Fruit fly (Drosophila melanogaster): Measurements from ENCODE around the gene tld.

Gene tld

dm6 chr3R:24787042-24787565 lies 37.6 kb downstream of the tld start, which contains the start of gene CG5805 (continued):
- TF ChIP-seq CG6175 (GFP tag; IDR thresholded peaks at IDR 0.05) (peak; percentile 46; the same call in 1 of the 3 replicates), CG8924 (tag; optimal IDR thresholded peaks at IDR 0.05) (peak; percentile 47), CG11085 (GFP tag; IDR thresholded peaks at IDR 0.05) (peak; percentile 83), CG12219 (GFP tag; optimal IDR thresholded peaks at IDR 0.05) (peak; percentile 79), E2f1 (GFP tag; IDR thresholded peaks at IDR 0.05) (peak; percentile 62), Ravus (GFP tag; IDR thresholded peaks at IDR 0.05) (no peak; the same call in 1 of the 2 replicates), ab (GFP tag; optimal IDR thresholded peaks at IDR 0.05) (no peak), luna (GFP tag; optimal IDR thresholded peaks at IDR 0.05) (peak; percentile 67), shn (GFP tag; optimal IDR thresholded peaks at IDR 0.05) (peak; percentile 56), CG10543 (GFP tag; optimal IDR thresholded peaks at IDR 0.05) (peak; percentile 86), CG14050 (GFP tag; IDR thresholded peaks at IDR 0.05) (peak; percentile 80), al (GFP tag; IDR thresholded peaks at IDR 0.05) (peak; percentile 84), CG17186 (GFP tag; optimal IDR thresholded peaks at IDR 0.05) (peak; percentile 85), Scr (GFP tag; IDR thresholded peaks at IDR 0.05; ENCODE audit: partially characterized antibody) (peak; percentile 21; the same call in 1 of the 2 replicates), sob (GFP tag; IDR thresholded peaks at IDR 0.05) (peak; percentile 89), CG16863 (GFP tag; optimal IDR thresholded peaks at IDR 0.05) (peak; percentile 58), CG2712 (tag; optimal IDR thresholded peaks at IDR 0.05) (peak; percentile 70), CG12769 (tag; optimal IDR thresholded peaks at IDR 0.05) (peak; percentile 96), tna (GFP tag; IDR thresholded peaks at IDR 0.05; ENCODE audit: partially characterized antibody) (peak; percentile 9; the same call in 1 of the 2 replicates), tin (GFP tag; optimal IDR thresholded peaks at IDR 0.05) (peak; percentile 63), Lpt (GFP tag; optimal IDR thresholded peaks at IDR 0.05) (no peak), otp (GFP tag; IDR thresholded peaks at IDR 0.05) (peak; percentile 80), fru (optimal IDR thresholded peaks at IDR 0.05) (no peak), CG18262 (tag; optimal IDR thresholded peaks at IDR 0.05) (peak; percentile 65), Eip74EF (GFP tag; optimal IDR thresholded peaks at IDR 0.05) (peak in 1 of 2 experiments; percentile 36), vnd (GFP tag; IDR thresholded peaks at IDR 0.05; ENCODE audit: partially characterized antibody) (no peak), Hsf (GFP tag; optimal IDR thresholded peaks at IDR 0.05) (peak; percentile 88), CG9932 (GFP tag; IDR thresholded peaks at IDR 0.05) (peak; percentile 66), fd96Cb (tag; optimal IDR thresholded peaks at IDR 0.05) (peak; percentile 62), fd102C (GFP tag; optimal IDR thresholded peaks at IDR 0.05) (peak; percentile 49), schlank (tag; optimal IDR thresholded peaks at IDR 0.05) (peak; percentile 62), CG34224 (GFP tag; IDR thresholded peaks at IDR 0.05; ENCODE audit: partially characterized antibody) (peak; percentile 25; the same call in 1 of the 3 replicates), dimm (GFP tag; IDR thresholded peaks at IDR 0.05) (peak; percentile 59), rib (GFP tag; IDR thresholded peaks at IDR 0.05) (0 out of 2 replicates have a peak, but pooled peaks have one; percentile 39), CG10267 (tag; optimal IDR thresholded peaks at IDR 0.05) (peak; percentile 67), Drgx (GFP tag; IDR thresholded peaks at IDR 0.05) (peak; percentile 11; the same call in 1 of the 2 replicates), CG2678 (tag; optimal IDR thresholded peaks at IDR 0.05) (peak; percentile 70), CG5245 (GFP tag; optimal IDR thresholded peaks at IDR 0.05) (peak; percentile 60), TFAM (GFP tag; optimal IDR thresholded peaks at IDR 0.05) (peak; percentile 47), Sry-β (GFP tag; optimal IDR thresholded peaks at IDR 0.05) (peak; percentile 17), bigmax (GFP tag; optimal IDR thresholded peaks at IDR 0.05) (peak; percentile 65), CG8944 (GFP tag; optimal IDR thresholded peaks at IDR 0.05) (peak; percentile 43), CG33557 (GFP tag; optimal IDR thresholded peaks at IDR 0.05) (peak; percentile 78), trem (tag; optimal IDR thresholded peaks at IDR 0.05) (peak; percentile 71), CG11723 (GFP tag; optimal IDR thresholded peaks at IDR 0.05) (peak; percentile 75), so (GFP tag; IDR thresholded peaks at IDR 0.05) (peak; percentile 67), CG10565 (GFP tag; optimal IDR thresholded peaks at IDR 0.05) (no peak), pzg (GFP tag; optimal IDR thresholded peaks at IDR 0.05) (peak; percentile 76), row (GFP tag; IDR thresholded peaks at IDR 0.05) (peak; percentile 63), dpn (GFP tag; optimal IDR thresholded peaks at IDR 0.05) (peak; percentile 65 to 87)

Measured in whole organism, embryonic.